Fruit fly (Drosophila melanogaster) whole organism, pupa: Measurements from ENCODE around the gene foi.

Source experiments
- CG8159 ChIP-seq: fragments of 200-800 bp; sonication (Bioruptor generic); optimal IDR thresholded peaks from 3 replicates; lab custom pipeline; 2018; ENCODE audit warnings: missing biosample characterization, mild to moderate bottlenecking, missing genetic modification characterization, moderate library complexity
- EcR ChIP-seq: fragments of 200-800 bp; sonication (Bioruptor generic); optimal IDR thresholded peaks from 3 replicates; lab custom pipeline; 2019; ENCODE audit warnings: missing biosample characterization, missing genetic modification characterization, mild to moderate bottlenecking, moderate library complexity, missing genetic modification reagents

- no peak for TF ChIP-seq EcR
- TF ChIP-seq CG8159: no peak
Measured at dm6 chr3L:8575844-8576842, 51.1 kb downstream of the foi start, which contains the start of the genes CG6638 and CG43078.
